Fruit fly (Drosophila melanogaster) whole organism, wandering third instar larva: ENCODE results near the gene CG2991.

Source experiments
- Abd-B ChIP-seq: fragments of >200 bp; optimal IDR thresholded peaks from 2 replicates; lab custom pipeline; 2017; ENCODE audit warnings: missing biosample characterization, missing genetic modification characterization
- CG32264 ChIP-seq: fragments of 200-800 bp; sonication (Bioruptor generic); optimal IDR thresholded peaks from 2 replicates; lab custom pipeline; 2016; ENCODE audit warnings: missing biosample characterization, missing genetic modification characterization
- CG9705 ChIP-seq: fragments of 200-800 bp; sonication (Bioruptor generic); optimal IDR thresholded peaks from 2 replicates; lab custom pipeline; 2018; ENCODE audit warnings: missing biosample characterization, mild to moderate bottlenecking, missing genetic modification characterization
- CrebA ChIP-seq: fragments of 200-800 bp; sonication (Bioruptor generic); optimal IDR thresholded peaks from 2 replicates; lab custom pipeline; 2016; ENCODE audit warnings: missing biosample characterization, mild to moderate bottlenecking, missing genetic modification characterization, borderline replicate concordance
- Dfd ChIP-seq: fragments of >200 bp; optimal IDR thresholded peaks from 2 replicates; lab custom pipeline; 2017; ENCODE audit warnings: missing biosample characterization, missing genetic modification characterization
- Dif ChIP-seq: fragments of 200-275, 200-300 bp; sonication (Bioruptor generic); optimal IDR thresholded peaks from 2 replicates; lab custom pipeline; 2018; ENCODE audit warnings: missing biosample characterization, missing genetic modification characterization; ENCODE audit not compliant: partially characterized antibody
- HLH106 ChIP-seq: fragments of 200-800 bp; optimal IDR thresholded peaks from 3 replicates; lab custom pipeline; 2019; ENCODE audit warnings: missing biosample characterization, mild to moderate bottlenecking, missing genetic modification characterization, moderate library complexity
- Hnf4 ChIP-seq: fragments of 200-800 bp; sonication (Bioruptor generic); optimal IDR thresholded peaks from 2 replicates; lab custom pipeline; 2016; ENCODE audit warnings: missing biosample characterization, mild to moderate bottlenecking, missing genetic modification characterization
- Hr83 ChIP-seq: fragments of 200-300 bp; sonication (Bioruptor generic); optimal IDR thresholded peaks from 2 replicates; lab custom pipeline; 2016; ENCODE audit warnings: missing biosample characterization, mild to moderate bottlenecking, missing genetic modification characterization, moderate library complexity; ENCODE audit not compliant: poor library complexity, severe bottlenecking
- Jra ChIP-seq: sonication (Bioruptor generic); optimal IDR thresholded peaks from 2 replicates; lab custom pipeline; 2016; ENCODE audit warnings: missing biosample characterization, missing genetic modification characterization
- OdsH ChIP-seq: fragments of 200-800 bp; sonication (Bioruptor generic); optimal IDR thresholded peaks from 2 replicates; lab custom pipeline; 2016; ENCODE audit warnings: missing biosample characterization, mild to moderate bottlenecking, missing genetic modification characterization
- Rel ChIP-seq, 2 experiments: fragments of 200-800 bp; sonication (Bioruptor generic) in 1 of 2; optimal IDR thresholded peaks; 2 replicates in 1 of 2; 3 replicates in 1 of 2; lab custom pipeline; 2016 to 2019; ENCODE audit warnings: mild to moderate bottlenecking in 2 of 2, missing biosample characterization in 2 of 2, missing genetic modification characterization in 2 of 2, moderate library complexity in 1 of 2
- Sp1 ChIP-seq: fragments of 200-800 bp; sonication (Bioruptor generic); optimal IDR thresholded peaks from 3 replicates; lab custom pipeline; 2019; ENCODE audit warnings: missing biosample characterization, mild to moderate bottlenecking, missing genetic modification characterization, moderate library complexity
- br ChIP-seq: fragments of 200-800 bp; sonication (Bioruptor generic); optimal IDR thresholded peaks from 2 replicates; lab custom pipeline; 2016; ENCODE audit warnings: missing biosample characterization, missing genetic modification characterization
- brk ChIP-seq: fragments of 200-800 bp; sonication (Bioruptor generic); optimal IDR thresholded peaks from 2 replicates; lab custom pipeline; 2016; ENCODE audit warnings: missing biosample characterization, mild to moderate bottlenecking, missing genetic modification characterization
- dl ChIP-seq, 2 experiments: fragments of 175-275, 200-275 bp in 1 of 2; fragments of 200-275 bp in 1 of 2; sonication (Bioruptor generic); optimal IDR thresholded peaks; lab custom pipeline; 2018; ENCODE audit warnings: mild to moderate bottlenecking in 2 of 2, missing biosample characterization in 2 of 2, missing genetic modification characterization in 2 of 2, moderate library complexity in 2 of 2; ENCODE audit not compliant: partially characterized antibody in 2 of 2, insufficient read depth in 1 of 2
- dmrt93B ChIP-seq: fragments of 200-800 bp; sonication (Bioruptor generic); optimal IDR thresholded peaks from 2 replicates; lab custom pipeline; 2018; ENCODE audit warnings: missing biosample characterization, mild to moderate bottlenecking, missing genetic modification characterization
- dsf ChIP-seq: sonication (Bioruptor generic); optimal IDR thresholded peaks from 2 replicates; lab custom pipeline; 2016; ENCODE audit warnings: missing biosample characterization, missing genetic modification characterization, borderline replicate concordance
- ey ChIP-seq: fragments of 200-800 bp; sonication (Bioruptor generic); optimal IDR thresholded peaks from 2 replicates; lab custom pipeline; 2016; ENCODE audit warnings: missing biosample characterization, missing genetic modification characterization
- foxo ChIP-seq, 2 experiments: fragments of 200-800 bp; sonication (Bioruptor generic); optimal IDR thresholded peaks; 2 replicates in 1 of 2; 3 replicates in 1 of 2; lab custom pipeline; 2016 to 2017; ENCODE audit warnings: missing biosample characterization in 2 of 2, missing genetic modification characterization in 2 of 2
- fru ChIP-seq: fragments of 200-800 bp; sonication (Bioruptor generic); optimal IDR thresholded peaks from 3 replicates; lab custom pipeline; 2016; ENCODE audit warnings: missing biosample characterization, mild to moderate bottlenecking, missing genetic modification characterization
- h ChIP-seq: fragments of 200-800 bp; sonication (Bioruptor generic); optimal IDR thresholded peaks from 3 replicates; lab custom pipeline; 2016; ENCODE audit warnings: missing biosample characterization, mild to moderate bottlenecking, missing genetic modification characterization
- jim ChIP-seq: fragments of 175-275, 200-325 bp; sonication (Bioruptor generic); optimal IDR thresholded peaks from 2 replicates; lab custom pipeline; 2016; ENCODE audit warnings: missing biosample characterization, mild to moderate bottlenecking, missing genetic modification characterization
- lola ChIP-seq: fragments of >200 bp; optimal IDR thresholded peaks from 2 replicates; lab custom pipeline; 2017; ENCODE audit warnings: missing biosample characterization, missing genetic modification characterization
- pan ChIP-seq: fragments of >200 bp; optimal IDR thresholded peaks from 2 replicates; lab custom pipeline; 2017
- rgr ChIP-seq: fragments of 200-800 bp; sonication (Bioruptor generic); optimal IDR thresholded peaks from 3 replicates; lab custom pipeline; 2016; ENCODE audit warnings: missing biosample characterization, mild to moderate bottlenecking, missing genetic modification characterization
- sage ChIP-seq: fragments of 200-800 bp; sonication (Bioruptor generic); optimal IDR thresholded peaks from 2 replicates; lab custom pipeline; 2016; ENCODE audit warnings: missing biosample characterization, mild to moderate bottlenecking, missing genetic modification characterization
- tai ChIP-seq: sonication (Bioruptor generic); optimal IDR thresholded peaks from 2 replicates; lab custom pipeline; 2016; ENCODE audit warnings: missing biosample characterization, missing genetic modification characterization
- woc ChIP-seq: sonication (Bioruptor generic); optimal IDR thresholded peaks from 2 replicates; lab custom pipeline; 2016; ENCODE audit warnings: missing biosample characterization, mild to moderate bottlenecking, missing genetic modification characterization

CG2991 gene

dm6 chr2L:2856960-2857584 is at the start of gene CG2991:
Gene CG2991 (plus strand): TSS chr2L:2857164.
- TF ChIP-seq Hnf4 (GFP tag; lab: Kevin White, UChicago) (peak; percentile 57), woc (peak; percentile 31), HLH106 (peak; percentile 32), ey (GFP tag; lab: Kevin White, UChicago) (peak; percentile 20), h (peak; percentile 53), Jra (peak; percentile 26), rgr (GFP tag; lab: Kevin White, UChicago) (peak; percentile 12), CG9705 (GFP tag; lab: Kevin White, UChicago) (peak; percentile 33), sage (GFP tag; lab: Kevin White, UChicago) (peak; percentile 63), Sp1 (peak; percentile 43), br (GFP tag; lab: Kevin White, UChicago) (peak; percentile 3), jim (GFP tag; lab: Kevin White, UChicago) (no peak), tai (GFP tag; lab: Kevin White, UChicago) (peak; percentile 64), Rel (GFP tag; optimal IDR thresholded peaks at IDR 0.05; lab: Kevin White, UChicago) (no peak), Rel (tag; optimal IDR thresholded peaks at IDR 0.05; lab: Kevin White, UChicago) (peak; percentile 65), Dif (GFP tag; lab: Kevin White, UChicago) (no peak), CG32264 (no peak), Abd-B (GFP tag; lab: Kevin White, UChicago) (no peak), dsf (GFP tag; lab: Kevin White, UChicago) (peak; percentile 11), lola (GFP tag; lab: Kevin White, UChicago) (no peak), Hr83 (GFP tag; lab: Kevin White, UChicago) (peak; percentile 73), foxo (GFP tag; optimal IDR thresholded peaks at IDR 0.05; lab: Kevin White, UChicago) (peak; percentile 31 to 48), brk (peak; percentile 28)

dm6 chr2L:2807597-2807996 is 49.4 kb upstream of the CG2991 start:
- TF ChIP-seq fru (GFP tag; lab: Kevin White, UChicago), result no peak
- no peak for TF ChIP-seq Abd-B (GFP tag; lab: Kevin White, UChicago)
- TF ChIP-seq pan, result no peak
- TF ChIP-seq jim (GFP tag; lab: Kevin White, UChicago), result no peak
- no peak for TF ChIP-seq ey (GFP tag; lab: Kevin White, UChicago)
- TF ChIP-seq sage (GFP tag; lab: Kevin White, UChicago), result no peak
- TF ChIP-seq Rel (GFP tag; optimal IDR thresholded peaks at IDR 0.05; lab: Kevin White, UChicago), result no peak
- no peak for TF ChIP-seq Rel (tag; optimal IDR thresholded peaks at IDR 0.05; lab: Kevin White, UChicago)
- TF ChIP-seq CrebA (GFP tag; lab: Kevin White, UChicago), result no peak
- TF ChIP-seq Jra, result no peak
- TF ChIP-seq lola (GFP tag; lab: Kevin White, UChicago), result no peak
- no peak for TF ChIP-seq OdsH (GFP tag; lab: Kevin White, UChicago)

- TF ChIP-seq pan (no peak), br (GFP tag; lab: Kevin White, UChicago) (peak; percentile 1), Hnf4 (GFP tag; lab: Kevin White, UChicago) (no peak), CG32264 (no peak), Hr83 (GFP tag; lab: Kevin White, UChicago) (no peak), OdsH (GFP tag; lab: Kevin White, UChicago) (no peak), foxo (GFP tag; optimal IDR thresholded peaks at IDR 0.05; lab: Kevin White, UChicago) (no peak), dsf (GFP tag; lab: Kevin White, UChicago) (no peak), ey (GFP tag; lab: Kevin White, UChicago) (no peak), CrebA (GFP tag; lab: Kevin White, UChicago) (peak; percentile 3), rgr (GFP tag; lab: Kevin White, UChicago) (no peak), Rel (GFP tag; optimal IDR thresholded peaks at IDR 0.05; lab: Kevin White, UChicago) (no peak), Rel (tag; optimal IDR thresholded peaks at IDR 0.05; lab: Kevin White, UChicago) (no peak), CG9705 (GFP tag; lab: Kevin White, UChicago) (no peak), Dif (GFP tag; lab: Kevin White, UChicago) (no peak), Dfd (GFP tag; lab: Kevin White, UChicago) (no peak), Sp1 (peak; percentile 12), dmrt93B (GFP tag; lab: Kevin White, UChicago) (no peak), sage (GFP tag; lab: Kevin White, UChicago) (no peak), dl (GFP tag; optimal IDR thresholded peaks at IDR 0.05; lab: Kevin White, UChicago; ENCODE audit: insufficient read depth in 1 of 2, partially characterized antibody in 2 of 2) (no peak), Jra (no peak)
Observed at dm6 chr2L:2808038-2808699, 48.8 kb upstream of the CG2991 start.
